Fruit fly (Drosophila melanogaster): Measurements from ENCODE around the gene CG4267.

- TF ChIP-seq CTCF (optimal IDR thresholded peaks at IDR 0.05) = no peak
- TF ChIP-seq CG8478 (optimal IDR thresholded peaks at IDR 0.05) = no peak
Measured at dm6 chr2L:2263142-2263541, 21.0 kb downstream of the CG4267 start, which contains the start of gene CG4270.

Data from S2 (cell line).